Worm (Caenorhabditis elegans): Measurements from ENCODE around the gene phf-5.

phf-5 gene

ce11 chrIII:2308026-2308425 is 35.3 kb upstream of the phf-5 start, which contains the start of the genes fbxa-1 and Y54F10BM.20:
Gene fbxa-1 (minus strand): TSS chrIII:2308126.
Gene Y54F10BM.20 (plus strand): TSS chrIII:2308256.
- TF ChIP-seq zag-1 (tag; optimal IDR thresholded peaks at IDR 0.05) (no peak), peb-1 (tag; optimal IDR thresholded peaks at IDR 0.05) (no peak), nhr-77 (tag; optimal IDR thresholded peaks at IDR 0.05) (no peak), ztf-1 (GFP tag; conservative IDR thresholded peaks at IDR 0.05) (no peak), egl-27 (tag; optimal IDR thresholded peaks at IDR 0.05) (no peak), snpc-4 (tag; optimal IDR thresholded peaks at IDR 0.05) (no peak), unc-55 (GFP tag; optimal IDR thresholded peaks at IDR 0.05) (no peak), nhr-237 (tag; optimal IDR thresholded peaks at IDR 0.05) (no peak), elt-1 (tag; optimal IDR thresholded peaks at IDR 0.05) (no peak), ceh-16 (tag; optimal IDR thresholded peaks at IDR 0.05) (no peak), nhr-23 (tag; optimal IDR thresholded peaks at IDR 0.05) (no peak), R02D3.7 (tag; optimal IDR thresholded peaks at IDR 0.05) (no peak), lin-13 (GFP tag; optimal IDR thresholded peaks at IDR 0.05) (no peak), nhr-10 (tag; optimal IDR thresholded peaks at IDR 0.05) (no peak), sma-9 (GFP tag; optimal IDR thresholded peaks at IDR 0.05) (no peak), sma-9 (tag; optimal IDR thresholded peaks at IDR 0.05) (no peak), nhr-129 (tag; optimal IDR thresholded peaks at IDR 0.05) (no peak), mbf-1 (tag; optimal IDR thresholded peaks at IDR 0.05) (no peak), skn-1 (tag; optimal IDR thresholded peaks at IDR 0.05) (no peak)

DNA sequence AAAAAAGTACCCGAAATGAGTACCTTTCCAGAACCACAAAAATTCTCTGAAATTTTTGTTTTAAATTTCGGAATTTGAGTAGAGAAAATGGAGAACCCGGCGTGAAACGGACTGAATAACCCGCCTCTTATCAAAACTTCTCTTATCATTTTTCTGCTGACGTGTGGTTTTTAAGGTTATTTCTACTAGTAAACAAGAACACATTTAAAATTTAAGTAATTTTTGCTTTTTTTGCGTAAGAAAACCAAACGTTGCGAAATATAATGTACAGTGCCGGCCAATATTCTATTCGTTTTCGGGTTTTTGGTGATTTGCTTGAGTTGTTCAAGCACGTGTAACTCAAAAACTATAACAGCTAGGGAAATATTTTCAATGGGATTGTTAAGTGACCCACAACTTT is 32.4 kb upstream of the phf-5 start:
- TF ChIP-seq unc-62 (GFP tag; optimal IDR thresholded peaks at IDR 0.05) (no peak), ama-1 (optimal IDR thresholded peaks at IDR 0.05) (no peak), lin-13 (GFP tag; optimal IDR thresholded peaks at IDR 0.05) (no peak), R02D3.7 (tag; optimal IDR thresholded peaks at IDR 0.05) (no peak), sem-4 (tag; optimal IDR thresholded peaks at IDR 0.05) (no peak), C34F6.9 (tag; optimal IDR thresholded peaks at IDR 0.05) (no peak), nhr-25 (tag; optimal IDR thresholded peaks at IDR 0.05) (no peak), sma-3 (GFP tag; optimal IDR thresholded peaks at IDR 0.05) (no peak), nhr-23 (tag; optimal IDR thresholded peaks at IDR 0.05) (no peak), crh-2 (tag; optimal IDR thresholded peaks at IDR 0.05) (no peak), lin-11 (tag; optimal IDR thresholded peaks at IDR 0.05) (no peak), Y55F3AM.14 (GFP tag; optimal IDR thresholded peaks at IDR 0.05) (no peak), aly-2 (tag; optimal IDR thresholded peaks at IDR 0.05) (no peak), nhr-237 (tag; optimal IDR thresholded peaks at IDR 0.05) (no peak), elt-3 (tag; optimal IDR thresholded peaks at IDR 0.05) (no peak), zag-1 (tag; optimal IDR thresholded peaks at IDR 0.05) (no peak), peb-1 (tag; optimal IDR thresholded peaks at IDR 0.05) (no peak), nhr-6 (tag; optimal IDR thresholded peaks at IDR 0.05) (no peak), nhr-12 (tag; optimal IDR thresholded peaks at IDR 0.05) (no peak), dmd-4 (tag; optimal IDR thresholded peaks at IDR 0.05) (no peak)

DNA sequence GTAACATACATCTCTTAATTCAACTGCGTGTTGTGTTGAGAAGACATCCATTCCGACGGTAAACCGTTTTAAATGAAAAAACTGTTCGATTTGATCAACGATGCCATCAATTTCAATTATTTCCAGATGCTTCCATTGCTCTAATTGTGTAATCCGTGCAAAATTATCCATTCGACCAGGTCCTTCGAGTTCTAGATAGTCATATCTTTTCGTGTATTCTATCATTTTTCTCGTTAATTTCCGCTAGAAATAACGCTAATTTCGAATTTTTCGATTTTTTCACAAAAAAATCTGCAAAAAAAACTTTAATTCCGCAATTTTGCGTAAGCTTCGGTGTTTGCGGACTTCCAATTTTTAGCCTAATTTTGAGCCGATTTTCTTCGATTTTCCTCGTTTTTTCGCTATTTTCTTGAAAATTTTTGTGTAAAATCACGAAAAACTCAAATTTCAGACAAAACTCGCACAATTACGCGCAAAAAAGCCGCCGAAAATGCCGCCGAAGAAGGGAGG is 29.3 kb upstream of the phf-5 start, which contains the start of the genes fbxa-66 and iffb-1:
Gene fbxa-66 (minus strand): TSS at position 51 of the 510 bp plus-strand sequence.
Gene iffb-1 (plus strand): TSS at position 452 of the 510 bp plus-strand sequence.
- TF ChIP-seq lsy-2 (tag; optimal IDR thresholded peaks at IDR 0.05) (peak; percentile 18 to 46), gmeb-1 (tag; optimal IDR thresholded peaks at IDR 0.05) (peak; percentile 23), lin-39 (tag; optimal IDR thresholded peaks at IDR 0.05) (no peak), nhr-10 (tag; optimal IDR thresholded peaks at IDR 0.05) (no peak), unc-55 (GFP tag; optimal IDR thresholded peaks at IDR 0.05) (peak; percentile 47), nhr-6 (tag; optimal IDR thresholded peaks at IDR 0.05) (no peak), C34F6.9 (tag; optimal IDR thresholded peaks at IDR 0.05) (peak; percentile 25), elt-3 (tag; optimal IDR thresholded peaks at IDR 0.05) (no peak), sma-9 (GFP tag; optimal IDR thresholded peaks at IDR 0.05) (no peak), sma-9 (tag; optimal IDR thresholded peaks at IDR 0.05) (no peak), lin-13 (GFP tag; optimal IDR thresholded peaks at IDR 0.05) (peak; percentile 5), ZK546.5 (tag; optimal IDR thresholded peaks at IDR 0.05) (no peak)

DNA sequence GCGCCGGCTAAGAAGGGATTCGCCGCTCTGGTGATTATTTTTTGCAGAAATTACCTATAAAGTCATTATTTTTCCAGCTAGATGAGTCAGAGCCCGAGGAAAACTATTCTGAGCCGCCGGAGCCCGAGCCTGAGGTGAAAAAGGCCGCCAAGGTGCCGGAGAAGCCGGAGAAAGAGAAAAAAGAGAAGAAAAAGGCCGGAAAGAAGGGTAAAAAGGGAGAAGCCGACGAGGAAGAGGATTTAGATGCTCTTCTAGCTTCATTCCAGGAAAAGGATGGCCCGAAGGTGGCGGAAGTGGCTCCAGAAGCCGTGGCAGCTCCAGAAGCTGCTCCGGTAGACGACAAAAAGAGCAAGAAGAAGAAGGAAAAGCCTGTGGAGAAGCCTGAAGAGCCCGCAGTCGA is 28.7 kb upstream of the phf-5 start:
- TF ChIP-seq sem-4 (tag; optimal IDR thresholded peaks at IDR 0.05): no peak
- TF ChIP-seq alr-1 (tag; optimal IDR thresholded peaks at IDR 0.05): no peak
- TF ChIP-seq skn-1 (tag; optimal IDR thresholded peaks at IDR 0.05): no peak
- no peak for TF ChIP-seq nhr-77 (tag; optimal IDR thresholded peaks at IDR 0.05)
- TF ChIP-seq ama-1 (optimal IDR thresholded peaks at IDR 0.05): no peak
- TF ChIP-seq R02D3.7 (tag; optimal IDR thresholded peaks at IDR 0.05): no peak
- TF ChIP-seq fos-1 (tag; optimal IDR thresholded peaks at IDR 0.05): no peak
- no peak for TF ChIP-seq peb-1 (tag; optimal IDR thresholded peaks at IDR 0.05)
- no peak for TF ChIP-seq elt-3 (tag; optimal IDR thresholded peaks at IDR 0.05)
- TF ChIP-seq sma-9 (GFP tag; optimal IDR thresholded peaks at IDR 0.05): no peak
- no peak for TF ChIP-seq sma-9 (tag; optimal IDR thresholded peaks at IDR 0.05)
- no peak for TF ChIP-seq ztf-4 (tag; optimal IDR thresholded peaks at IDR 0.05)
- TF ChIP-seq nhr-23 (tag; optimal IDR thresholded peaks at IDR 0.05): no peak
